Worm (Caenorhabditis elegans) whole organism, L4/young adult: ENCODE results near the gene mogs-1.

Experiments
- W03F9.2 ChIP-seq: fragments of 150-350 bp; optimal IDR thresholded peaks from 2 replicates; lab custom pipeline; 2014; ENCODE audit warnings: missing biosample characterization, missing genetic modification characterization
- dao-5 ChIP-seq: sonication (generic microtip); optimal IDR thresholded peaks from 2 replicates; lab custom pipeline; 2016; ENCODE audit warnings: missing genotype, missing genetic modification characterization, moderate library complexity, missing compliant biosample characterization
- him-1 ChIP-seq: sonication (generic microtip); optimal IDR thresholded peaks from 2 replicates; lab custom pipeline; 2016; ENCODE audit warnings: missing genotype, missing genetic modification reagents, missing genetic modification characterization, missing compliant biosample characterization

DNA sequence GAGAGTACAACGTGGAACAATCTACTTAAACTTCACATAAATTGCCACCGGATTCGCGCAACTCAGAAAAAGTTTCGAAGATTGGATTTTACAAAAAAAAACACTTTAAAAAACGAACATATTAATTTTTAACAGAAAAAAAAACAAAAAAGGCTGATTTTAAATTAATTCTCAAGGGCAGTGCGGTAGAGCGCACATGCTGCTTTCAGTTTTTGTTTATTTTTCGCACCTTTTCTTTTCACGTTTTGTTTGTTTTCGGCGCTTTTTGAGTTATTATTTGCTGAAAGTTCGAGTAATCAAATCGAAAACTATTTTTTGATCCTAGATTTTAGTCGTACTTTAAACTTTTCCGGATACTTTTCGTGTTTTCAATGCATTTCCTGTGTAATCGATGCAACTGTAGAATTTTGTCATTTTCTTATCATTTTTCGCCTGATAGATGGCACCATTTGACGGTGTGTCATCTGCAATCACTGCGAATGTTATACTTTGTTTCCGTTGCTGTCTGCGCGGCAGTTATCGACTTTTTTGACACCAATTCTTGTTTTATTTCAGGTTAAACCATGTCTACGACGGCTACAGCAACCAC lies 1.7 kb downstream of the mogs-1 start, which contains the start of gene F13H10.8:
- peak; percentile 61 for TF ChIP-seq W03F9.2 (tag; lab: Kevin White, UChicago)
- TF ChIP-seq him-1 = no peak
- no peak for TF ChIP-seq dao-5 (tag; lab: Kevin White, UChicago)
